Worm (Caenorhabditis elegans): ENCODE data around the gene tag-276.
A peak's percentile ranks its signal among the peaks of the same experiment; 100 is the strongest.

tag-276 gene

DNA sequence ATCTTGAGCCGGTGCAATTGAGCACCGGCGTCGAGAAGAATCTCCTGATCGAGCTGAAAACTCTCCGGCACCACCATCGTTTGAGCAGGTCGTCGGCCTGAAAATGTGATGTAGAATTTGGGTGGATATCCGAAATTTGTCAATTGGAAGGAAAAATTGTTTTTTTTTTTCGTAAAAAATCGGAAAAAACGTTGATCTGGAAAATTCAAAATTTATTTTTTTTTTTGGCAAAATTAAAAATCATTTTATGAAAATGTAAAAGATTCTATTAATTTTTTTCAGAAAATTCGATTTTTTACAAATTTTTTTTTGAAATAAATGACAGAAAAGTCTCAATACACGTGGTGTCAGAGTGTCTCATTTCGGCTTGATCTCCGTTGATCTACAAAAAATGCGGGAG lies 17.2 kb upstream of the tag-276 start, which contains the start of gene tric-1B.1:
Gene tric-1B.1 (minus strand): TSS at position 101 of the 400 bp plus-strand sequence.
- no peak for TF ChIP-seq ces-1 (GFP tag; optimal IDR thresholded peaks at IDR 0.05)

DNA sequence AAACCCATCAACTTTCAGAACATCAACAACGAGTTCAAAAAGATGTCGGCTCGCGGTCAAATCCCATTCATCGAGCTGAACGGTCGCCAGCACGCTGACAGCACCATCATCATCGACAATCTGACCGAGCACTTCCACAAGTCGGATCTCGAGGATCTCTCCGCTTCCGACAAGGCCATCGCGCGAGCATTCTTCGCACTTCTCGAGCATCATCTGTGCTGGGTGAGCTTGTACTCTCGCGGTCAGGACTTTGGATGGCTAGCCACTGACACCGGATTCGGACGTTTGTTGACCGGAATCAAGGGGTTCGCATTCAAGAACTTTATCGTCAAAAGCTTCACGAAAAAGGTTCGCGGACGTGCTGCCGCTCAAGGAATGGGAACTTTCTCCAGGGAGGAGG lies 15.9 kb upstream of the tag-276 start:
- TF ChIP-seq zip-8 (tag; optimal IDR thresholded peaks at IDR 0.05) (no peak), M03D4.4 (tag; optimal IDR thresholded peaks at IDR 0.05) (no peak), bed-3 (GFP tag; optimal IDR thresholded peaks at IDR 0.05) (no peak)

DNA sequence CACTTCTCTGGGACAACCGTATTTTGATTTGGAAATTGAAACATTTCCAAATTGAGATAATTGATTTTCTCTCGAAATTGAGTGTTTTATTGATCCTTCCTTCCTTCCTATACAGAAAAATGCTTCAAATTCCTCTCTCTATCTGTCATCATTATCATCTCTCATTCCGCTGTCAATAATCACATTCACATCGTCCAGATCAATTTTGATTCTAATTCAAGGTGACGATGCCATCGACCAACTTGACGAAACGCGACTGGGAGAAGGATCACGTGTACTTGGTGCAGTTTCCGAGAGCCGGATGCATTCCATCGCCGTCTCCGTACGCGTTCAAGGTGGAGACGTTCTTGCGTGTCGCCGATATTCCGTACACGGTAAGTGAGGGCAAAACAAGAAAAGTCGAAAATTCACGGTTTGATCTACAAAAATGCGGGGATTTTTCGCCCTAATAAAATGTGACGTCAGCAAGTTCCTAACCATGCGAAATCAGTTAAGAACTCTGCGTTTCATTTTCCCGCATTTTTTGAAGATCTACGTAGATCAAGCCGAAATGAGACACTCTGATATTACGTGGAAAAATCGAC lies 15.1 kb upstream of the tag-276 start, which contains the start of gene faxc-1:
Gene faxc-1 (plus strand): TSS at position 222 of the 584 bp plus-strand sequence.
- TF ChIP-seq lin-13 (tag; optimal IDR thresholded peaks at IDR 0.05) (no peak), ceh-39 (tag; optimal IDR thresholded peaks at IDR 0.05) (no peak), snpc-4 (tag; optimal IDR thresholded peaks at IDR 0.05) (no peak), elt-1 (tag; optimal IDR thresholded peaks at IDR 0.05; ENCODE audit: borderline replicate concordance, insufficient read depth) (no peak), unc-62 (GFP tag; optimal IDR thresholded peaks at IDR 0.05) (peak; percentile 48), ceh-43 (GFP tag; optimal IDR thresholded peaks at IDR 0.05) (no peak)

DNA sequence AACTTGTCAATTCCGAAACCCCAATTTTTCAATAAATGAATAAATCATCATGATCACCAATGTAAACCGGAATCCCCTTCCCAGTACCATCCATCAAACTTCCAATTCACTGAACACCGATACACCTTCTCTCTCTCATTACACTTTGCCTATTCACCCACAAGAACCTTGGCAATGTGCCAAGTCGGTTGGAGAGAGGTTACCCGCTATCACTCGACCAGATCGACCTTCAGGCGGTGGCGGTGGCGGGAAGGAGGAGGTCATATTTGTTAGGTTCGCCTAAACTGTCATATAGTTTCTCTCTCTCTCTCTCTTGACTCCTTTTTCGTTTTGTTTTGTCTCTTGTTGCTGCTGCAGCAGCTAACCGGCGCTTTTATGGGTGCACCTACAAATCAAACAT lies 13.6 kb upstream of the tag-276 start:
- TF ChIP-seq unc-62 (GFP tag; optimal IDR thresholded peaks at IDR 0.05), result peak; percentile 61
- no peak for TF ChIP-seq bed-3 (GFP tag; optimal IDR thresholded peaks at IDR 0.05)
- peak; percentile 73 for TF ChIP-seq nhr-2 (tag; optimal IDR thresholded peaks at IDR 0.05)
- peak; percentile 46 for TF ChIP-seq elt-1 (tag; optimal IDR thresholded peaks at IDR 0.05; ENCODE audit: borderline replicate concordance, insufficient read depth)
- peak; percentile 45 for TF ChIP-seq ham-2 (GFP tag; optimal IDR thresholded peaks at IDR 0.05)

DNA sequence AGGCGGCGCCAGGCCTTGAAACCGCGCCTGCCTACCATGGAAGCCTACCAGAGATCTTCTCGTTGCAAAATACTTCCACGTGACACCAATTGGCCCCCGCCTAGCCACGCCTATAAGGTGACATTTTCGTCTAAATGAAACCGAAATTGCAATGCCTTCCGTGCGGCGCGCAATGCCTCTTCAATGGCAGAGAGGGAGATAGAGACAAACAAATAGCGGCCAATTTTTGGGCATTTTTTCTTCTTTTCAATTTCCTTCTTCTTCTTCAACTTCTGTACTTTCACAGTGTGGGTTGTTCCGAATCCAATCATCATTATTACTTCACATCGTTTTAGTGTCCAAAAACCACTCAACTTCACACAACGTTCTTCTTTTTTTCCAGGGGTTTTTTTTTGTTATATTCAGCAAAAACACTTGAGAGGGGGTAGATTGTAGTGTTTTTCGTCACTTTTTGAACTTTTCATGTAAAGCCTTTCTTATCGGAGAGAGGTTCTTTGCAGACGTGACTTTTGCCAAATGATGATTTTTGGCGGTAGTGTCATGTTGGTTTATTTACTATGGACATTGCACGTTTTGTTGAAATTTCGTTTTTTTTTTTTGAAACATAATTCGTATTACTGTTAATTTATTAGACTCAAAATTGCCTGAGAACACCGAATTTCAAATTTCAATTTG lies 12.3 kb upstream of the tag-276 start:
- TF ChIP-seq cnd-1 (tag; optimal IDR thresholded peaks at IDR 0.05), result no peak
- TF ChIP-seq pha-4 (tag; optimal IDR thresholded peaks at IDR 0.05), result no peak
- no peak for TF ChIP-seq ztf-11 (tag; optimal IDR thresholded peaks at IDR 0.05)
- no peak for TF ChIP-seq nhr-237 (tag; optimal IDR thresholded peaks at IDR 0.05)
- no peak for TF ChIP-seq elt-3 (tag; optimal IDR thresholded peaks at IDR 0.05)
- no peak for TF ChIP-seq ceh-43 (GFP tag; optimal IDR thresholded peaks at IDR 0.05)
- TF ChIP-seq elt-1 (tag; optimal IDR thresholded peaks at IDR 0.05; ENCODE audit: borderline replicate concordance, insufficient read depth), result no peak

DNA sequence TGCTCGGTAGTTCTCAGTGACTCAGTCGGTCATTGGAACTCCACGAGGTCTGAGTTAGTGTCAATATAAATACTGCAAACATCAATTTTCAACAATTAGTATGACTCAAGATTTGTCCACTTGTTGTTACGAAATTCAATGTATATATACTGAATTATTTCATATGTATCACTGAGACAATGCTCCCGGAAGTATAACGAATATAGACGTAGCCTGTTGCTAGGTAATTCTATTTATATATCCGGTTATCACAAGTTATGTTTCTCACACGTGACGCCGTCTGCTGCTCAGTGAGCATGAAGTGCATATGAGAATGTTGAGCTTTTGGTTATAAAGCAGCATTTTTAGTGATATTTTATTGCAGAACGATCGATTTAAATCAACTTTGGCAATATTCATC lies 11.6 kb upstream of the tag-276 start:
- TF ChIP-seq ham-2 (GFP tag; optimal IDR thresholded peaks at IDR 0.05), result no peak
- no peak for TF ChIP-seq pha-4 (tag; optimal IDR thresholded peaks at IDR 0.05)
- no peak for TF ChIP-seq snpc-4 (tag; optimal IDR thresholded peaks at IDR 0.05)
- TF ChIP-seq mep-1 (tag; optimal IDR thresholded peaks at IDR 0.05), result no peak
- TF ChIP-seq drap-1 (GFP tag; optimal IDR thresholded peaks at IDR 0.05), result no peak
- no peak for TF ChIP-seq nhr-28 (tag; optimal IDR thresholded peaks at IDR 0.05)
- no peak for TF ChIP-seq lsy-2 (tag; optimal IDR thresholded peaks at IDR 0.05)
- no peak for TF ChIP-seq nhr-237 (tag; optimal IDR thresholded peaks at IDR 0.05)
- no peak for TF ChIP-seq unc-62 (GFP tag; optimal IDR thresholded peaks at IDR 0.05)
- no peak for TF ChIP-seq unc-39 (tag; optimal IDR thresholded peaks at IDR 0.05)
- no peak for TF ChIP-seq blmp-1 (tag; optimal IDR thresholded peaks at IDR 0.05)
- TF ChIP-seq bed-3 (GFP tag; optimal IDR thresholded peaks at IDR 0.05), result no peak
- no peak for TF ChIP-seq ztf-11 (tag; optimal IDR thresholded peaks at IDR 0.05)
- no peak for TF ChIP-seq M03D4.4 (tag; optimal IDR thresholded peaks at IDR 0.05)
- TF ChIP-seq lin-13 (tag; optimal IDR thresholded peaks at IDR 0.05), result no peak
- no peak for TF ChIP-seq elt-1 (tag; optimal IDR thresholded peaks at IDR 0.05; ENCODE audit: borderline replicate concordance, insufficient read depth)
- no peak for TF ChIP-seq sem-2 (GFP tag; optimal IDR thresholded peaks at IDR 0.05)
- no peak for TF ChIP-seq mab-5 (tag; optimal IDR thresholded peaks at IDR 0.05)

DNA sequence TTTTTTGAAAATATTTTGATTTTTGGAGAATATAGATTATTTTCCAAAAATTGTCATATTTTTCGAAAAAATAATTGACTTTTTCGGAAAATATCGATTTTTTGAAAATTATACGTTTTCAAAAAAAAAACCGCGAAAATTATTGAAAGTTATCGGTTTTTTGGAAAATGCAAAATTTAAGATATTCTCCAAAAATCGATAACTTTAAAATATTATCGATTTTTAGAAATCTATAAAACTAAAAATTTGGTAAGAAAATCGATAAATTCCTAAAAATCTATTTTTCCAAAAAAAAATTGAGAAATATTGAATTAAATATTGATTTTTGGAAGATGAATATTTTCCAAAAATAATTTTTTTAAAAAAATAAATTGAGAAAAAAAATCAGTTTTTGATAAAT lies 8.2 kb upstream of the tag-276 start:
- TF ChIP-seq unc-39 (tag; optimal IDR thresholded peaks at IDR 0.05) (no peak), ztf-11 (tag; optimal IDR thresholded peaks at IDR 0.05) (no peak), lin-13 (tag; optimal IDR thresholded peaks at IDR 0.05) (no peak)

Data from whole organism, mixed stage, embryonic.